Worm (Caenorhabditis elegans) whole organism, midembryonic: ENCODE results near the gene map-1.

ENCODE experiments used
- T22C8.4 ChIP-seq: fragments of 200-800 bp; sonication (Bioruptor generic); IDR thresholded peaks from 2 replicates; pipeline ENCODE4 v1.3.6; 2022; ENCODE audit warnings: missing genetic modification characterization, missing compliant biosample characterization
- flt-1 ChIP-seq: fragments of 200-800 bp; sonication (Bioruptor generic); IDR thresholded peaks from 2 replicates; pipeline ENCODE4 v1.3.6; 2022; ENCODE audit warnings: missing genetic modification characterization, missing compliant biosample characterization
- tab-1 ChIP-seq: fragments of 200-800 bp; sonication (Bioruptor generic); IDR thresholded peaks from 2 replicates; pipeline ENCODE4 v1.3.6; 2022; ENCODE audit warnings: missing genetic modification characterization, missing compliant biosample characterization

- TF ChIP-seq tab-1 (GFP tag; lab: Robert Waterston, UW) = no peak
- TF ChIP-seq flt-1 (GFP tag; lab: Robert Waterston, UW) = no peak
- no peak for TF ChIP-seq T22C8.4 (GFP tag; lab: Robert Waterston, UW)
Observed at ce11 chrIV:3686765-3687164, at the start of gene map-1.
